Worm (Caenorhabditis elegans): ENCODE data around the gene C38D4.7.

DNA sequence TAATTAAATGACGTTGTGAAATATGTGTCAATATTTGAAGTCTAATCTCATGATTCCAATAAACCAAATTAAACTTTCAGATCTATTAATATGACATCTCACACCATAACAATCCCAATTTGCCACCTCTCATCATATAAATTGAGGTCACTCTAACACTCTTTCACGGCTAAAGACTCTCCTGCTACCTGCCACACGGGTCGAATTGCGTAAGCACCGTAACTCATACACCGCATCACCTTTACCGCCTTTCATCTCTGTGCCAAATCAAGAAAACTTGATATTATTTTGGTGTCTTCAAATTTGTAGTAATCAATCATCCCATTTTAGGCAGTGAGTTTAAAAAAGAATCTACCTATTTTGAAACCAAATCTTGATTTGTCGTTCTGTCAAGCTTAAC, 4.8 kb downstream of the C38D4.7 start:
- TF ChIP-seq snpc-4 (tag; optimal IDR thresholded peaks at IDR 0.05) (no peak), blmp-1 (tag; optimal IDR thresholded peaks at IDR 0.05) (no peak), ces-1 (GFP tag; optimal IDR thresholded peaks at IDR 0.05) (no peak), ceh-83 (GFP tag; optimal IDR thresholded peaks at IDR 0.05) (no peak), bed-3 (GFP tag; optimal IDR thresholded peaks at IDR 0.05) (no peak), drap-1 (GFP tag; optimal IDR thresholded peaks at IDR 0.05) (no peak), unc-62 (GFP tag; optimal IDR thresholded peaks at IDR 0.05) (no peak), ceh-39 (tag; optimal IDR thresholded peaks at IDR 0.05) (no peak), nhr-76 (tag; optimal IDR thresholded peaks at IDR 0.05) (no peak), nhr-12 (tag; optimal IDR thresholded peaks at IDR 0.05) (no peak)
